Fruit fly (Drosophila melanogaster) whole organism, embryonic: ENCODE results near the gene Rhp.

ENCODE experiments used
- BEAF-32 ChIP-seq: fragments of 200-800 bp; sonication (Bioruptor generic); optimal IDR thresholded peaks from 3 replicates; lab custom pipeline; 2017; ENCODE audit warnings: missing biosample characterization, missing genetic modification characterization, mild to moderate bottlenecking, moderate library complexity, missing genetic modification reagents
- Blimp-1 ChIP-seq: fragments of 200-800 bp; sonication (Bioruptor generic); optimal IDR thresholded peaks from 3 replicates; lab custom pipeline; 2018; ENCODE audit warnings: missing biosample characterization, missing genetic modification characterization, mild to moderate bottlenecking, moderate library complexity, missing genetic modification reagents
- CG1233 ChIP-seq: fragments of 200-800 bp; sonication (Bioruptor generic); optimal IDR thresholded peaks from 4 replicates; lab custom pipeline; 2018; ENCODE audit warnings: missing biosample characterization, mild to moderate bottlenecking, missing genetic modification characterization
- CG14050 ChIP-seq: fragments of 200-800 bp; sonication (Bioruptor generic); IDR thresholded peaks from 3 replicates; pipeline ENCODE4 v1.3.6; 2022; ENCODE audit warnings: missing biosample characterization, missing genetic modification characterization
- CG15073 ChIP-seq: fragments of 200-800 bp; sonication (Bioruptor generic); optimal IDR thresholded peaks from 2 replicates; lab custom pipeline; 2016; ENCODE audit warnings: missing biosample characterization, missing genetic modification characterization
- CG17802 ChIP-seq: fragments of 200-800 bp; sonication (Bioruptor generic); optimal IDR thresholded peaks from 2 replicates; lab custom pipeline; 2018; ENCODE audit warnings: missing biosample characterization, mild to moderate bottlenecking, missing genetic modification characterization, moderate library complexity
- CG31365 ChIP-seq: fragments of 200-800 bp; sonication (Bioruptor generic); optimal IDR thresholded peaks from 2 replicates; lab custom pipeline; 2018; ENCODE audit warnings: missing biosample characterization, mild to moderate bottlenecking, missing genetic modification characterization
- CG32767 ChIP-seq: fragments of 200-800 bp; sonication (Bioruptor generic); IDR thresholded peaks from 2 replicates; pipeline ENCODE4 v1.3.6; 2022; ENCODE audit warnings: missing biosample characterization, missing genetic modification characterization
- CG34224 ChIP-seq: fragments of 200-800 bp; sonication (Bioruptor generic); IDR thresholded peaks from 3 replicates; pipeline ENCODE4 v1.3.6; 2022; ENCODE audit warnings: missing biosample characterization, missing genetic modification characterization; ENCODE audit not compliant: partially characterized antibody
- CG34376 ChIP-seq: fragments of 200-800 bp; sonication (Bioruptor generic); optimal IDR thresholded peaks from 2 replicates; lab custom pipeline; 2018; ENCODE audit warnings: missing biosample characterization, mild to moderate bottlenecking, missing genetic modification characterization
- CG4707 ChIP-seq: fragments of 200-800 bp; sonication (Bioruptor generic); optimal IDR thresholded peaks from 2 replicates; lab custom pipeline; 2018; ENCODE audit warnings: missing biosample characterization, mild to moderate bottlenecking, missing genetic modification characterization, moderate library complexity
- CG4820 ChIP-seq: fragments of 200-800 bp; sonication (Bioruptor generic); optimal IDR thresholded peaks from 3 replicates; lab custom pipeline; 2016; ENCODE audit warnings: missing biosample characterization, missing genetic modification characterization
- CG6175 ChIP-seq: fragments of 200-800 bp; sonication (Bioruptor generic); IDR thresholded peaks from 3 replicates; pipeline ENCODE4 v1.3.6; 2022; ENCODE audit warnings: missing biosample characterization, missing genetic modification characterization
- CG6791 ChIP-seq: fragments of 200-800 bp; sonication (Bioruptor generic); IDR thresholded peaks from 3 replicates; pipeline ENCODE4 v1.3.6; 2022; ENCODE audit warnings: missing biosample characterization, missing genetic modification characterization; ENCODE audit not compliant: partially characterized antibody
- CG8359 ChIP-seq: fragments of 200-800 bp; sonication (Bioruptor generic); optimal IDR thresholded peaks from 2 replicates; lab custom pipeline; 2017; ENCODE audit warnings: missing biosample characterization, mild to moderate bottlenecking, missing genetic modification characterization, borderline replicate concordance
- CG9215 ChIP-seq: fragments of 200-800 bp; sonication (Bioruptor generic); IDR thresholded peaks from 2 replicates; pipeline ENCODE4 v1.3.6; 2022; ENCODE audit warnings: missing biosample characterization, missing genetic modification characterization
- Dad ChIP-seq: fragments of 200-800 bp; sonication (Bioruptor generic); optimal IDR thresholded peaks from 3 replicates; lab custom pipeline; 2016; ENCODE audit warnings: missing biosample characterization, missing genetic modification characterization
- Ets65A ChIP-seq: fragments of 200-800 bp; sonication (Bioruptor generic); peaks from one replicate; lab custom pipeline; 2016; ENCODE audit warnings: missing biosample characterization, missing genetic modification characterization
- Fer1 ChIP-seq: fragments of 200-800 bp; sonication (Bioruptor generic); optimal IDR thresholded peaks from 2 replicates; lab custom pipeline; 2017; ENCODE audit warnings: missing biosample characterization, mild to moderate bottlenecking, missing genetic modification characterization
- Hr3 ChIP-seq: fragments of 200-800 bp; sonication (Bioruptor generic); optimal IDR thresholded peaks from 3 replicates; lab custom pipeline; 2016; ENCODE audit warnings: missing biosample characterization, missing genetic modification characterization
- Mes4 ChIP-seq: fragments of 200-800 bp; sonication (Bioruptor generic); optimal IDR thresholded peaks from 2 replicates; lab custom pipeline; 2016; ENCODE audit warnings: missing biosample characterization, missing genetic modification characterization
- NC2α ChIP-seq: fragments of 200-800 bp; sonication (Bioruptor generic); optimal IDR thresholded peaks from 2 replicates; lab custom pipeline; 2016; ENCODE audit warnings: missing biosample characterization, missing genetic modification characterization
- Nf-YC ChIP-seq: fragments of 200-800 bp; optimal IDR thresholded peaks from 3 replicates; lab custom pipeline; 2019; ENCODE audit warnings: missing biosample characterization, mild to moderate bottlenecking, missing genetic modification characterization, moderate library complexity
- Ravus ChIP-seq: fragments of 200-800 bp; sonication (Bioruptor generic); IDR thresholded peaks from 2 replicates; pipeline ENCODE4 v1.3.6; 2022; ENCODE audit warnings: missing biosample characterization, missing genetic modification characterization
- Scr ChIP-seq: fragments of 200-800 bp; sonication (Bioruptor generic); IDR thresholded peaks from 2 replicates; pipeline ENCODE4 v1.3.6; 2022; ENCODE audit warnings: missing biosample characterization, missing genetic modification characterization; ENCODE audit not compliant: partially characterized antibody
- Sry-δ ChIP-seq: fragments of 200-800 bp; sonication (Bioruptor generic); optimal IDR thresholded peaks from 2 replicates; lab custom pipeline; 2016; ENCODE audit warnings: missing biosample characterization, missing genetic modification characterization
- Taf1 ChIP-seq: fragments of 200-800 bp; sonication (Bioruptor generic); IDR thresholded peaks from 2 replicates; pipeline ENCODE4 v1.3.6; 2022; ENCODE audit warnings: missing biosample characterization, missing genetic modification characterization
- Tbp ChIP-seq: fragments of >200 bp; optimal IDR thresholded peaks from 2 replicates; lab custom pipeline; 2018; ENCODE audit warnings: missing biosample characterization, missing genetic modification characterization
- abd-A ChIP-seq: fragments of 200-800 bp; sonication (Bioruptor generic); optimal IDR thresholded peaks from 3 replicates; lab custom pipeline; 2019; ENCODE audit warnings: missing biosample characterization, mild to moderate bottlenecking, missing genetic modification characterization, moderate library complexity
- ara ChIP-seq: fragments of 200-800 bp; sonication (Bioruptor generic); IDR thresholded peaks from 2 replicates; pipeline ENCODE4 v1.3.6; 2022; ENCODE audit warnings: missing biosample characterization, missing genetic modification characterization
- ato ChIP-seq: fragments of 200-800 bp; sonication (Bioruptor generic); IDR thresholded peaks from 2 replicates; pipeline ENCODE4 v1.3.6; 2022; ENCODE audit warnings: missing biosample characterization, missing genetic modification characterization; ENCODE audit not compliant: partially characterized antibody
- bab2 ChIP-seq: fragments of 200-800 bp; sonication (Bioruptor generic); optimal IDR thresholded peaks from 2 replicates; lab custom pipeline; 2016; ENCODE audit warnings: missing biosample characterization, missing genetic modification characterization
- bbx ChIP-seq: fragments of 200-800 bp; sonication (Bioruptor generic); IDR thresholded peaks from 2 replicates; pipeline ENCODE4 v1.3.6; 2022; ENCODE audit warnings: missing biosample characterization, missing genetic modification characterization; ENCODE audit not compliant: partially characterized antibody
- bigmax ChIP-seq: fragments of 200-800 bp; sonication (Bioruptor generic); optimal IDR thresholded peaks from 2 replicates; lab custom pipeline; 2018; ENCODE audit warnings: missing biosample characterization, mild to moderate bottlenecking, missing genetic modification characterization
- btn ChIP-seq: fragments of 200-800 bp; sonication (Bioruptor generic); optimal IDR thresholded peaks from 2 replicates; lab custom pipeline; 2016; ENCODE audit warnings: missing biosample characterization, missing genetic modification characterization
- chinmo ChIP-seq: fragments of 200-800 bp; sonication (Bioruptor generic); IDR thresholded peaks from 4 replicates; pipeline ENCODE4 v1.3.6; 2022; ENCODE audit warnings: missing biosample characterization, missing genetic modification characterization; ENCODE audit not compliant: partially characterized antibody
- chn ChIP-seq: fragments of 200-800 bp; sonication (Bioruptor generic); optimal IDR thresholded peaks from 2 replicates; lab custom pipeline; 2016; ENCODE audit warnings: missing biosample characterization, missing genetic modification characterization
- croc ChIP-seq: fragments of 200-800 bp; sonication (Bioruptor generic); conservative IDR thresholded peaks from 3 replicates; pipeline ENCODE4 v1.3.6; 2022; ENCODE audit warnings: missing biosample characterization, missing genetic modification characterization
- dimm ChIP-seq: fragments of 200-800 bp; sonication (Bioruptor generic); IDR thresholded peaks from 2 replicates; pipeline ENCODE4 v1.3.6; 2022; ENCODE audit warnings: missing biosample characterization, missing genetic modification characterization
- dysf ChIP-seq: fragments of 200-800 bp; sonication (Bioruptor generic); IDR thresholded peaks from 3 replicates; pipeline ENCODE4 v1.3.6; 2022; ENCODE audit warnings: missing biosample characterization, missing genetic modification characterization
- gsb ChIP-seq: fragments of 200-800 bp; sonication (Bioruptor generic); IDR thresholded peaks from 2 replicates; pipeline ENCODE4 v1.3.6; 2022; ENCODE audit warnings: missing biosample characterization, missing genetic modification characterization
- luna ChIP-seq: fragments of 200-800 bp; sonication (Bioruptor generic); optimal IDR thresholded peaks from 2 replicates; lab custom pipeline; 2016; ENCODE audit warnings: missing biosample characterization, missing genetic modification characterization
- mam ChIP-seq: fragments of 200-800 bp; sonication (Bioruptor generic); optimal IDR thresholded peaks from 3 replicates; lab custom pipeline; 2016; ENCODE audit warnings: missing biosample characterization, missing genetic modification characterization
- nom ChIP-seq: fragments of 200-800 bp; sonication (Bioruptor generic); optimal IDR thresholded peaks from 2 replicates; lab custom pipeline; 2017; ENCODE audit warnings: missing biosample characterization, missing genetic modification characterization, mild to moderate bottlenecking, moderate library complexity, missing genetic modification reagents
- phol ChIP-seq: fragments of 200-800 bp; sonication (Bioruptor generic); optimal IDR thresholded peaks from 3 replicates; lab custom pipeline; 2018; ENCODE audit warnings: missing biosample characterization, mild to moderate bottlenecking, missing genetic modification characterization, moderate library complexity
- row ChIP-seq: fragments of 200-800 bp; sonication (Bioruptor generic); IDR thresholded peaks from 3 replicates; pipeline ENCODE4 v1.3.6; 2022; ENCODE audit warnings: missing biosample characterization, missing genetic modification characterization
- sr ChIP-seq: fragments of 200-800 bp; sonication (Bioruptor generic); IDR thresholded peaks from 3 replicates; pipeline ENCODE4 v1.3.6; 2022; ENCODE audit warnings: missing biosample characterization, missing genetic modification characterization
- tap ChIP-seq: fragments of 200-800 bp; optimal IDR thresholded peaks from 3 replicates; lab custom pipeline; 2019; ENCODE audit warnings: missing biosample characterization, mild to moderate bottlenecking, missing genetic modification characterization, moderate library complexity
- vvl ChIP-seq: fragments of 200-800 bp; sonication (Bioruptor generic); IDR thresholded peaks from 2 replicates; pipeline ENCODE4 v1.3.6; 2022; ENCODE audit warnings: missing biosample characterization, missing genetic modification characterization
- zf30C ChIP-seq: fragments of 200-800 bp; sonication (Bioruptor generic); optimal IDR thresholded peaks from 3 replicates; lab custom pipeline; 2018; ENCODE audit warnings: missing biosample characterization, mild to moderate bottlenecking, missing genetic modification characterization

Gene Rhp

DNA sequence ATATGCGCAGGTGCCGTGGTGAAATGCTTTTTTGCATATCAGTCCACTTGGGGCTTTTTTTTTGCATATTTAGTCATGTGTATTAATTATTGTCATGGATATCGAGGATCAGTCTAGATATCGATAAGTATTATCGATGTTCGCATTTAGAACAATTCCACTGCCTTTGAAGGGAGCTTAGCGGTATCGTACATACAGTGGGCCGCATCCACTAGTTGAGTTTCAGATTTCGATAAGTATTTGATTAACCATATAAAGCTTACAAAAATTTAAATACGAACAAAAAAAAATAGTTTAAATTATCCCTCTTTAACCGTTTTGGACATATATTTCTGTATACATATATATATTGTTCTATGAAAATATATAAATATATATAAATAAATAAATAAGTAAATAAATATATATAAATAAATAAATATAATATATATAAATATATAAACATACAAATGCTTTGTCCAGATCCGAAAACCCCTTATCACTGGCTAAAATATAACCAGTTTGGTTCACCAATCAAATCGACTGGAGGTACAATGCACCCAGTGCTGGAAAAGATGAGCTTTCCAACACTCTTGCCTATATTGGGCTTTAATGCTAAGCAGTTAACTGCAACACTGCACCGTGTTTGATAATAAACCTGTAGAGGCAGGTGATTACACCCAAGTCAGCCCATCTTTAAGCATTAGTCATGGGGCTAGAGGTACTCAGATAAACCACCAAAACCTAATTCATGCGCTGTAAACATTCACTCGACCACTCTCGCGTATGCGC, 14.4 kb downstream of the Rhp start (continued):
- TF ChIP-seq Tbp = no peak
- no peak for TF ChIP-seq gsb (GFP tag; lab: Robert Waterston, UW)
- peak; percentile 76 for TF ChIP-seq BEAF-32 (GFP tag; lab: Kevin White, UChicago)
- TF ChIP-seq CG4820 (GFP tag; lab: Kevin White, UChicago) = no peak
- TF ChIP-seq CG34376 = no peak
- TF ChIP-seq bab2 (GFP tag; lab: Kevin White, UChicago) = no peak
- no peak for TF ChIP-seq CG15073 (GFP tag; lab: Kevin White, UChicago)
- TF ChIP-seq abd-A (tag; lab: Kevin White, UChicago) = no peak
- no peak for TF ChIP-seq CG9215 (GFP tag; lab: Robert Waterston, UW)
- peak; percentile 84 for TF ChIP-seq CG34224 (GFP tag; lab: Robert Waterston, UW)
- TF ChIP-seq mam (GFP tag; lab: Kevin White, UChicago) = peak; percentile 15
- no peak for TF ChIP-seq Blimp-1 (GFP tag; lab: Kevin White, UChicago)
- no peak for TF ChIP-seq btn (GFP tag; lab: Kevin White, UChicago)
- TF ChIP-seq Nf-YC (tag; lab: Kevin White, UChicago) = peak; percentile 88
- no peak for TF ChIP-seq CG1233
- peak; percentile 58 for TF ChIP-seq Ets65A (GFP tag; lab: Kevin White, UChicago)
- TF ChIP-seq dysf (GFP tag; lab: Robert Waterston, UW) = no peak
- no peak for TF ChIP-seq nom (GFP tag; lab: Kevin White, UChicago)
- no peak for TF ChIP-seq luna (GFP tag; lab: Kevin White, UChicago)
- TF ChIP-seq Sry-δ (GFP tag; lab: Kevin White, UChicago) = peak; percentile 76
- TF ChIP-seq CG32767 (GFP tag; lab: Robert Waterston, UW) = no peak
- TF ChIP-seq CG6791 (GFP tag; lab: Robert Waterston, UW) = peak; percentile 85
- TF ChIP-seq row (GFP tag; lab: Robert Waterston, UW) = peak; percentile 66
- TF ChIP-seq croc (GFP tag; lab: Robert Waterston, UW) = no peak
- TF ChIP-seq vvl (GFP tag; lab: Robert Waterston, UW) = peak; percentile 18; the same call in 1 of the 2 replicates
- TF ChIP-seq ato (GFP tag; lab: Robert Waterston, UW) = peak; percentile 55
- TF ChIP-seq chinmo = peak; percentile 65; the same call in 2 of the 4 replicates
- peak; percentile 25 for TF ChIP-seq Hr3 (GFP tag; lab: Kevin White, UChicago)
- peak; percentile 94 for TF ChIP-seq CG4707 (GFP tag; lab: Kevin White, UChicago)
- TF ChIP-seq CG14050 = no peak
- no peak for TF ChIP-seq bigmax (GFP tag; lab: Kevin White, UChicago)
- peak; percentile 6 for TF ChIP-seq Fer1 (GFP tag; lab: Kevin White, UChicago)
- TF ChIP-seq zf30C (GFP tag; lab: Kevin White, UChicago) = no peak
- TF ChIP-seq phol (tag; lab: Kevin White, UChicago) = peak; percentile 43
- TF ChIP-seq dimm (GFP tag; lab: Robert Waterston, UW) = no peak
- TF ChIP-seq CG6175 (GFP tag; lab: Robert Waterston, UW) = no peak
- TF ChIP-seq CG8359 (GFP tag; lab: Kevin White, UChicago) = no peak
- no peak for TF ChIP-seq Taf1 (GFP tag; lab: Robert Waterston, UW)
- peak; percentile 53 for TF ChIP-seq CG17802 (tag; lab: Kevin White, UChicago)
- TF ChIP-seq Scr (GFP tag; lab: Robert Waterston, UW) = peak; percentile 81
- peak; percentile 74 for TF ChIP-seq bbx (GFP tag; lab: Robert Waterston, UW)
- no peak for TF ChIP-seq CG31365 (tag; lab: Kevin White, UChicago)
- no peak for TF ChIP-seq sr (GFP tag; lab: Robert Waterston, UW)
- no peak for TF ChIP-seq ara
- no peak for TF ChIP-seq Mes4 (GFP tag; lab: Kevin White, UChicago)
- TF ChIP-seq tap = no peak
- TF ChIP-seq chn (GFP tag; lab: Kevin White, UChicago) = no peak
- TF ChIP-seq NC2α (GFP tag; lab: Kevin White, UChicago) = no peak
- TF ChIP-seq Ravus (GFP tag; lab: Robert Waterston, UW) = no peak
- no peak for TF ChIP-seq Dad (GFP tag; lab: Kevin White, UChicago)
